Worm (Caenorhabditis elegans): ENCODE measurements around the gene sec-5.

DNA sequence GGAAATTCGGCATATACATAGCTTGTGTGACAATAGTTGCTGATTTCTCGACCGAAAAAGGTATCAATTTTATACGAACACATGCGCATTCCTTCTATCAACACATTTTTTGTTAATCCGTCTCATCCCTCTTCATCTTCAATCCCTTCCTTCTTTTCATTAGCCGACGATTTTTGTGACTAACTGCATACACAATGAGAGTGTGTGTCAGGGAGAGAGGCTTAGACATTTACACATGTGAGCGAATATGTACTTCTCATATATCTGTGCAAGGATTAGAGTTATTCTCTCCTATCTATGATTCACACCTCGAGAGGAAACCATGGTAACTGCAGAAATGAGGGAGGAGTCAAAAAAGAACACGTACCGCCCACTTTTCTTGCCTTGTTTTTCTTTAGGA lies 46.6 kb downstream of the sec-5 start:
- no peak for TF ChIP-seq him-1 (tag; optimal IDR thresholded peaks at IDR 0.05)
- TF ChIP-seq W03F9.2 (tag; optimal IDR thresholded peaks at IDR 0.05), result no peak

Data from whole organism, L4/young adult.